Worm (Caenorhabditis elegans) whole organism, early embryonic: ENCODE results near the gene Y54F10BM.13.

Experiments
- B0310.2 ChIP-seq: sonication (generic microtip); optimal IDR thresholded peaks from 2 replicates; lab custom pipeline; 2016; ENCODE audit warnings: mild to moderate bottlenecking, missing genetic modification characterization, missing compliant biosample characterization
- F13C5.2 ChIP-seq: sonication (generic microtip); optimal IDR thresholded peaks from 2 replicates; lab custom pipeline; 2017; ENCODE audit warnings: mild to moderate bottlenecking, missing genetic modification characterization, inconsistent platforms, missing compliant biosample characterization
- aly-1 ChIP-seq: sonication (generic microtip); optimal IDR thresholded peaks from 2 replicates; lab custom pipeline; 2016; ENCODE audit warnings: missing genetic modification characterization, missing compliant biosample characterization
- ama-1 ChIP-seq: fragments of 150-350 bp; optimal IDR thresholded peaks from 2 replicates; lab custom pipeline; 2014
- ceh-13 ChIP-seq: fragments of 200-800 bp; sonication (Bioruptor generic); optimal IDR thresholded peaks from 2 replicates; lab custom pipeline; 2018; ENCODE audit warnings: mild to moderate bottlenecking, missing genetic modification characterization, missing compliant biosample characterization
- ceh-36 ChIP-seq: sonication (generic microtip); optimal IDR thresholded peaks from 2 replicates; lab custom pipeline; 2016; ENCODE audit warnings: missing genetic modification characterization, inconsistent platforms, missing compliant biosample characterization
- ets-7 ChIP-seq: sonication (generic microtip); optimal IDR thresholded peaks from 2 replicates; lab custom pipeline; 2016; ENCODE audit warnings: missing genotype, missing genetic modification characterization, missing compliant biosample characterization
- flt-1 ChIP-seq: fragments of 200-800 bp; sonication (Bioruptor generic); IDR thresholded peaks from 2 replicates; pipeline ENCODE4 v1.3.6; 2022; ENCODE audit warnings: missing genetic modification characterization, missing compliant biosample characterization
- hmg-4 ChIP-seq: fragments of 200-800 bp; sonication (Bioruptor generic); optimal IDR thresholded peaks from 2 replicates; lab custom pipeline; 2018; ENCODE audit warnings: mild to moderate bottlenecking, missing genetic modification characterization, missing compliant biosample characterization
- pes-1 ChIP-seq: fragments of 200-800 bp; sonication (Bioruptor generic); IDR thresholded peaks from 2 replicates; pipeline ENCODE4 v1.3.6; 2022; ENCODE audit warnings: missing genetic modification reagents, missing genetic modification characterization, missing compliant biosample characterization
- scrt-1 ChIP-seq: fragments of 200-800 bp; sonication (Bioruptor generic); IDR thresholded peaks from 2 replicates; pipeline ENCODE4 v1.3.6; 2022; ENCODE audit warnings: missing genetic modification characterization, missing compliant biosample characterization
- tbx-37 ChIP-seq: fragments of 200-800 bp; sonication (Bioruptor generic); conservative IDR thresholded peaks from 2 replicates; pipeline ENCODE4 v1.3.6; 2022; ENCODE audit warnings: missing genetic modification reagents, missing genetic modification characterization, missing compliant biosample characterization
- tra-4 ChIP-seq: sonication (generic microtip); optimal IDR thresholded peaks from 2 replicates; lab custom pipeline; 2017; ENCODE audit warnings: missing genetic modification characterization, missing compliant biosample characterization

- TF ChIP-seq ets-7 = no peak
- TF ChIP-seq pes-1 = no peak
- TF ChIP-seq hmg-4 = no peak
- no peak for TF ChIP-seq ceh-13 (GFP tag; lab: Kevin White, UChicago)
- TF ChIP-seq flt-1 (GFP tag; lab: Robert Waterston, UW) = no peak
- TF ChIP-seq ama-1 (lab: Kevin White, UChicago) = no peak
- TF ChIP-seq scrt-1 (GFP tag; lab: Robert Waterston, UW) = no peak
- no peak for TF ChIP-seq ceh-36 (tag; lab: Kevin White, UChicago)
- TF ChIP-seq aly-1 (tag; lab: Kevin White, UChicago) = no peak
- no peak for TF ChIP-seq F13C5.2 (tag; lab: Kevin White, UChicago)
- TF ChIP-seq tbx-37 (GFP tag; lab: Robert Waterston, UW) = no peak
- TF ChIP-seq tra-4 (tag; lab: Kevin White, UChicago) = no peak
- no peak for TF ChIP-seq B0310.2 (tag; lab: Kevin White, UChicago)
These were observed 6.2 kb downstream of the Y54F10BM.13 start for ce11 chrIII:2324703-2325102.
